Fruit fly (Drosophila melanogaster) whole organism, pupa: ENCODE results near the gene Srp54.
A peak's percentile ranks its signal among the peaks of the same experiment; 100 is the strongest.

ENCODE experiments used
- CG10348 ChIP-seq: fragments of 200-800 bp; sonication (Bioruptor generic); IDR thresholded peaks from 2 replicates; pipeline ENCODE4 v1.3.6; 2022; ENCODE audit warnings: missing biosample characterization, missing genetic modification characterization
- CG12605 ChIP-seq: fragments of 200-800 bp; sonication (Bioruptor generic); IDR thresholded peaks from 2 replicates; pipeline ENCODE4 v1.3.6; 2022; ENCODE audit warnings: missing biosample characterization, missing genetic modification characterization
- CG13204 ChIP-seq: fragments of 200-800 bp; sonication (Bioruptor generic); optimal IDR thresholded peaks from 2 replicates; lab custom pipeline; 2018; ENCODE audit warnings: missing biosample characterization, mild to moderate bottlenecking, missing genetic modification characterization, moderate library complexity
- CG14655 ChIP-seq: fragments of 200-800 bp; sonication (Bioruptor generic); optimal IDR thresholded peaks from 3 replicates; lab custom pipeline; 2017; ENCODE audit warnings: mild to moderate bottlenecking, missing biosample characterization, missing genetic modification reagents, missing genetic modification characterization
- CG15710 ChIP-seq: fragments of 200-800 bp; sonication (Bioruptor generic); optimal IDR thresholded peaks from 2 replicates; lab custom pipeline; 2018; ENCODE audit warnings: missing biosample characterization, mild to moderate bottlenecking, missing genetic modification characterization, moderate library complexity
- CG17806 ChIP-seq: fragments of 200-800 bp; sonication (Bioruptor generic); optimal IDR thresholded peaks from 2 replicates; lab custom pipeline; 2018; ENCODE audit warnings: missing biosample characterization, mild to moderate bottlenecking, missing genetic modification characterization, moderate library complexity
- CG32121 ChIP-seq: fragments of 200-800 bp; sonication (Bioruptor generic); IDR thresholded peaks from 2 replicates; pipeline ENCODE4 v1.3.6; 2022; ENCODE audit warnings: missing biosample characterization, missing genetic modification characterization
- CG34367 ChIP-seq: fragments of 200-800 bp; sonication (Bioruptor generic); optimal IDR thresholded peaks from 2 replicates; lab custom pipeline; 2018; ENCODE audit warnings: missing biosample characterization, mild to moderate bottlenecking, missing genetic modification characterization
- CG4496 ChIP-seq: fragments of 200-800 bp; sonication (Bioruptor generic); IDR thresholded peaks from 3 replicates; pipeline ENCODE4 v1.3.6; 2022; ENCODE audit warnings: missing biosample characterization, missing genetic modification characterization
- CG8159 ChIP-seq: fragments of 200-800 bp; sonication (Bioruptor generic); optimal IDR thresholded peaks from 3 replicates; lab custom pipeline; 2018; ENCODE audit warnings: missing biosample characterization, mild to moderate bottlenecking, missing genetic modification characterization, moderate library complexity
- CG8301 ChIP-seq: fragments of 200-800 bp; sonication (Bioruptor generic); optimal IDR thresholded peaks from 2 replicates; lab custom pipeline; 2018; ENCODE audit warnings: missing biosample characterization, mild to moderate bottlenecking, missing genetic modification characterization
- CG9948 ChIP-seq: fragments of 200-800 bp; sonication (Bioruptor generic); optimal IDR thresholded peaks from 2 replicates; lab custom pipeline; 2018; ENCODE audit warnings: missing biosample characterization, mild to moderate bottlenecking, missing genetic modification characterization, moderate library complexity
- D1 ChIP-seq: fragments of 200-800 bp; sonication (Bioruptor generic); optimal IDR thresholded peaks from 2 replicates; lab custom pipeline; 2018; ENCODE audit warnings: missing biosample characterization, mild to moderate bottlenecking, missing genetic modification characterization, moderate library complexity
- EcR ChIP-seq: fragments of 200-800 bp; sonication (Bioruptor generic); optimal IDR thresholded peaks from 3 replicates; lab custom pipeline; 2019; ENCODE audit warnings: missing biosample characterization, missing genetic modification characterization, mild to moderate bottlenecking, moderate library complexity, missing genetic modification reagents
- Ets98B ChIP-seq: fragments of 200-800 bp; sonication (Bioruptor generic); IDR thresholded peaks from 2 replicates; pipeline ENCODE4 v1.3.6; 2022; ENCODE audit warnings: missing biosample characterization, missing genetic modification characterization
- Pif1A ChIP-seq: fragments of 200-800 bp; sonication (Bioruptor generic); optimal IDR thresholded peaks from 3 replicates; lab custom pipeline; 2016; ENCODE audit warnings: missing biosample characterization, missing genetic modification characterization
- Pif1B ChIP-seq: fragments of 200-800 bp; sonication (Bioruptor generic); optimal IDR thresholded peaks from 3 replicates; lab custom pipeline; 2016; ENCODE audit warnings: missing biosample characterization, missing genetic modification characterization
- Snoo ChIP-seq: fragments of 200-800 bp; sonication (Bioruptor generic); optimal IDR thresholded peaks from 3 replicates; lab custom pipeline; 2017; ENCODE audit warnings: missing biosample characterization, mild to moderate bottlenecking, missing genetic modification characterization, inconsistent platforms
- fd96Ca ChIP-seq: fragments of 200-800 bp; sonication (Bioruptor generic); IDR thresholded peaks from 3 replicates; pipeline ENCODE4 v1.3.6; 2022; ENCODE audit warnings: missing biosample characterization, missing genetic modification characterization
- gl ChIP-seq: fragments of 200-800 bp; sonication (Bioruptor generic); optimal IDR thresholded peaks from 2 replicates; lab custom pipeline; 2018; ENCODE audit warnings: missing biosample characterization, mild to moderate bottlenecking, missing genetic modification characterization
- rn ChIP-seq: fragments of 200-800 bp; sonication (Bioruptor generic); IDR thresholded peaks from 2 replicates; pipeline ENCODE4 v1.3.6; 2022; ENCODE audit warnings: missing biosample characterization, missing genetic modification characterization

Gene Srp54

DNA sequence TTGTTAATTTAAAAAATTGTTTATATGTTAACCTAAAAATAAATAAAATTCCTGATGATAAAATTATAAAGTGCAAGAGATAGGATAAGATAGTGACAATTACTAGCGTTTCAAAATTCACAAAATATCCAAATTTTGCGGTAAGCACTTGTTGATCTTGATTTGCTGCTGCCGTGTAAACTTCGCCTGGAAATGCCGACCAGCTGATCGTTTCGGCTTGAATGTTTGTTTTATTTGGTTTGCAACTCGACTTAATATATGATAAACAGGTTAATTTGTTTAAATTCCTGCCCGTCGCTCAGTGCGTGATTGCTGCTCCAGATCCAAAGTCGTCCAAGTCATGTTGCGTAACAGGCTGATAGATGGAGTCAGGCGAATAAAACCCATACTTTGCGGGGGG lies 8.7 kb downstream of the Srp54 start, which contains the start of gene CG4592:
Gene CG4592 (plus strand): TSS at position 233 of the 400 bp plus-strand sequence.
- TF ChIP-seq CG14655 (GFP tag; lab: Kevin White, UChicago) (no peak), Ets98B (GFP tag; lab: Robert Waterston, UW) (peak; percentile 84), CG34367 (tag; lab: Kevin White, UChicago) (peak; percentile 68), CG9948 (tag; lab: Kevin White, UChicago) (peak; percentile 54), EcR (no peak), Pif1B (GFP tag; lab: Kevin White, UChicago) (peak; percentile 77), CG15710 (tag; lab: Kevin White, UChicago) (no peak), CG8159 (tag; lab: Kevin White, UChicago) (peak; percentile 65), CG32121 (GFP tag; lab: Robert Waterston, UW) (peak; percentile 82), Snoo (tag; lab: Kevin White, UChicago) (no peak), rn (GFP tag; lab: Robert Waterston, UW) (no peak), Pif1A (GFP tag; lab: Kevin White, UChicago) (peak; percentile 81), CG10348 (no peak), CG12605 (GFP tag; lab: Robert Waterston, UW) (peak; percentile 66), D1 (peak; percentile 2), fd96Ca (GFP tag; lab: Robert Waterston, UW) (peak; percentile 82; the same call in 2 of the 3 replicates), gl (tag; lab: Kevin White, UChicago) (peak; percentile 36), CG4496 (GFP tag; lab: Robert Waterston, UW) (peak; percentile 87), CG13204 (GFP tag; lab: Kevin White, UChicago) (no peak)

DNA sequence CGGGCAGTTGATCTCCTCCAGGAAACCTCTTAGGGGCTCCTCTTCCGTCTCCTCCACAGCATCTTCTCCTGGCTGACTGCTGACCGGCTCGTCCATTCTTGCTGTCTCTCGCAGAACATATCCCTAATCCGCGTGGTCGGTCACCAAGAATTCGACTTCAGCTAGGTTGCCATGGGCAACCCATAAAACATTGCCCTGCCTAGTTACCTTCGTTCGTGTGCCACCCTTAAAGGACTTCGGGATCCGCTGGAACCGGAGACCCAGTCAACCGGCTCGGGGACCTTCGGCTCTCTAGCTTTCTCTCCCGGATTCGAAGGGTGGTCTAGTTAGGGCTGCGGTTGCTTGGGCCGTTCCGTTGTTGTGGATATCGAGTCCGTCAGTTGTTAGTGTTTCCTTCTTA lies 12.1 kb downstream of the Srp54 start, which contains the start of the genes TbCMF46 and CG42366:
Gene TbCMF46 (minus strand): TSS at position 101 of the 400 bp plus-strand sequence.
Gene CG42366 (plus strand): TSS at position 397 of the 400 bp plus-strand sequence.
- TF ChIP-seq CG10348, result no peak
- no peak for TF ChIP-seq Pif1B (GFP tag; lab: Kevin White, UChicago)
- TF ChIP-seq CG8301 (tag; lab: Kevin White, UChicago), result no peak
- TF ChIP-seq CG12605 (GFP tag; lab: Robert Waterston, UW), result no peak
- TF ChIP-seq Ets98B (GFP tag; lab: Robert Waterston, UW), result no peak
- TF ChIP-seq gl (tag; lab: Kevin White, UChicago), result no peak
- TF ChIP-seq CG15710 (tag; lab: Kevin White, UChicago), result no peak
- no peak for TF ChIP-seq EcR

DNA sequence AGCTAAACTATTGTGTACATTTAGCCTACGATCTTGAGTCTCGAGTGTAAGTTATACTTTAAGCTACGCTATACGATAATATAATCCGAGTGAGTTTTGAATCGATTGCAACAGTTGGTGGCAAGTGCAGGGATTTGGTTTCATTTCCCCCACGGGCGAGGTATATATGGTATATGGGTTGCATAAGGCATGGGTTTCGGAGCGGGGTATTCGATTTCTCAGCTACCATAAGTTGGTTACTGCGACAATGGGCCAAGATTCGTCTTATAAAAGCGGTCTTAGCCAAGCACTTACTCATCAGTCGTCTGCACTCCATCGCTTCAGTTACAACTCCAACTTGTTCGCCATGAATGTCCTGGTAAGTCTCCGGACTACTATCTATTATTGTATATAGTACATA lies 17.6 kb downstream of the Srp54 start, which contains the start of gene CG42367:
Gene CG42367 (plus strand): TSS at position 301 of the 400 bp plus-strand sequence.
- TF ChIP-seq CG34367 (tag; lab: Kevin White, UChicago) (no peak), Pif1A (GFP tag; lab: Kevin White, UChicago) (no peak), EcR (no peak), Snoo (tag; lab: Kevin White, UChicago) (no peak), CG8301 (tag; lab: Kevin White, UChicago) (no peak), CG13204 (GFP tag; lab: Kevin White, UChicago) (no peak), fd96Ca (GFP tag; lab: Robert Waterston, UW) (no peak), CG32121 (GFP tag; lab: Robert Waterston, UW) (no peak), rn (GFP tag; lab: Robert Waterston, UW) (no peak), CG14655 (GFP tag; lab: Kevin White, UChicago) (no peak), Ets98B (GFP tag; lab: Robert Waterston, UW) (no peak)

DNA sequence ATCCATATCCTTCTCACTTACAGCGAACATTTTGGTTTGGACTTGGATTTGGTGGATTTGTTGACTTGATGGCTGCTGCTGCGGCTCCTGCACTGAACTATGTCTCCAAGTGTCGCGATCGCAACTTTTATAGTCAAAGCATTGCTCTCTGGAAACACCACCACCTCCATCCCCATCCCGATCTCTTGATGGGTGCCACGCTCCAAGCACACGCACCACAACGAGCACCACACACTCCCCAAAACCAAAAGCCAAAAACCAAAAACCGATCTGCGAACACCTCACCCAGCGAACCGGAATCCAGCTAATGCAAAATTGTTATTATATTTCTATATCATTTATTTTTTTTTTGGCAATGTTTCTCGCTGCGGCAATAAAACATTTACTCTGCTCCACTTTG lies 20.4 kb downstream of the Srp54 start, which contains the start of gene Cpr30F:
Gene Cpr30F (minus strand): TSS at position 101 of the 400 bp plus-strand sequence.
- TF ChIP-seq gl (tag; lab: Kevin White, UChicago) (no peak), CG8301 (tag; lab: Kevin White, UChicago) (no peak), D1 (no peak), CG17806 (tag; lab: Kevin White, UChicago) (no peak), Pif1B (GFP tag; lab: Kevin White, UChicago) (no peak), Snoo (tag; lab: Kevin White, UChicago) (no peak), CG14655 (GFP tag; lab: Kevin White, UChicago) (no peak), CG13204 (GFP tag; lab: Kevin White, UChicago) (no peak), CG9948 (tag; lab: Kevin White, UChicago) (no peak)

DNA sequence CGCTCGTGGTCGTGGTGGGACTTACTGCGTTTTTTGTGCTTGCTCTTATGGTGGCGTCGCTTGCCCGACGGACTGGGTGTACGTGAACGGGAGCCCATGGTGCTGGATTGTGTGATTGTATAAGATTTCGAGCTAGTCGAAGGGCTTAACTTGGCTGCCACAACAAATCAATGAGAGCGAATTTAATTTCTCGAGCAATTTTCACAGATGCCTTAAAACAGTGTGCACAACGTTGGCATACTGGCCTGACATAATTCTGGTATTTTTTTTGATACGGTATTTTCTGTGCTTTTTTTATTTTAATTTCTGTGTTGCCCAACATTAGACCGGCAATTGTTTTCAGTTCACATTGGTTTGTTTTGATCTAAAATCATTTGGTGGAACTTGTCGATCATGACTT lies 25.2 kb downstream of the Srp54 start, which contains the start of gene Arglu1:
Gene Arglu1 (minus strand): TSS at position 227 of the 400 bp plus-strand sequence.
- TF ChIP-seq CG10348 (no peak), Ets98B (GFP tag; lab: Robert Waterston, UW) (peak; percentile 20; the same call in 1 of the 2 replicates), fd96Ca (GFP tag; lab: Robert Waterston, UW) (peak; percentile 46; the same call in 1 of the 3 replicates), CG32121 (GFP tag; lab: Robert Waterston, UW) (0 out of 2 replicates have a peak, but pooled peaks have one; percentile 26), CG4496 (GFP tag; lab: Robert Waterston, UW) (peak; percentile 77), CG12605 (GFP tag; lab: Robert Waterston, UW) (peak; percentile 35; the same call in 1 of the 2 replicates), CG13204 (GFP tag; lab: Kevin White, UChicago) (no peak)
- TF ChIP-seq, all 21 proteins: peak for 5

DNA sequence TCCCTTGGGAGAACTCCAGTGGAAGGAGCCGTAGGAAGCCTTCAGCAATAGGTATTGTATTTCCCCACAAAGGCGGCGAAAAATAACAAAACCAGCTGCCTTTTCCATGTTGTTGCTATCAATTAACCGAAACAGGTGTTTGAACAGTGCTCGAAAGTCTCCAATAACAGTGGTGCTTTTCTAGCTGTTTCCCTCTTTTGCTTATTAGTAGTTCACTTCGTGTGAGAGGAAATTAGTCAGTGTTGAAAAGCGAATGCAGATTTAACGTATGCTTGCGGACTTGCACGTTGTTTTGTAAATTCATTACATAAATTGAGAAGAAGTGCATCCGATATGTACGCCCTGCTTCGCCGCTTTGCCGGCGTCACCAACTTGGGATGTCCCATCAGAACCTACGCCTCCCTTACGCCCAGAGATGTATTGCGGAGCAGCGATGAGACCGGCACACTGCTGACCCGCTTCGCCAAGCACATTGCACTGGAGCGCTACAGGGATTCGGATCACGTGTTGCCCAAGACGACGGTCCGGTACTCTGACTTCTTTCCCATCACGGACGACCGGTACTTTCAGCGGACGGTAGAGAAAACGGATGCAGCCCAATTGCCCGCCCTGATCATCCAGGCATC lies 26.0 kb downstream of the Srp54 start, which contains the start of the genes Datp and CG4619:
Gene Datp (minus strand): TSS at position 160 of the 626 bp plus-strand sequence.
Gene CG4619 (plus strand): TSS at position 233 of the 626 bp plus-strand sequence.
- no peak for TF ChIP-seq CG14655 (GFP tag; lab: Kevin White, UChicago)
- TF ChIP-seq CG9948 (tag; lab: Kevin White, UChicago), result no peak
- peak; percentile 5 for TF ChIP-seq CG34367 (tag; lab: Kevin White, UChicago)
- TF ChIP-seq Pif1B (GFP tag; lab: Kevin White, UChicago), result no peak
- TF ChIP-seq Pif1A (GFP tag; lab: Kevin White, UChicago), result no peak
- no peak for TF ChIP-seq CG10348
- no peak for TF ChIP-seq D1
- peak; percentile 44; the same call in 1 of the 3 replicates for TF ChIP-seq fd96Ca (GFP tag; lab: Robert Waterston, UW)
- TF ChIP-seq CG8301 (tag; lab: Kevin White, UChicago), result no peak
- no peak for TF ChIP-seq CG12605 (GFP tag; lab: Robert Waterston, UW)
- no peak for TF ChIP-seq EcR
- TF ChIP-seq CG15710 (tag; lab: Kevin White, UChicago), result peak; percentile 4
- no peak for TF ChIP-seq gl (tag; lab: Kevin White, UChicago)
- peak; percentile 16 for TF ChIP-seq Snoo (tag; lab: Kevin White, UChicago)
- peak; percentile 39; the same call in 1 of the 2 replicates for TF ChIP-seq Ets98B (GFP tag; lab: Robert Waterston, UW)
- 0 out of 3 replicates have a peak, but pooled peaks have one; percentile 39 for TF ChIP-seq CG4496 (GFP tag; lab: Robert Waterston, UW)
